Worm (Caenorhabditis elegans) whole organism, young adult: ENCODE measurements around the gene T05H10.8.

Experiments
- D2030.7 ChIP-seq: fragments of 200-800 bp; sonication (Bioruptor generic); IDR thresholded peaks from 2 replicates; pipeline ENCODE4 v1.3.6; 2022; ENCODE audit warnings: missing genetic modification reagents, missing genetic modification characterization, missing compliant biosample characterization
- F23B12.7 ChIP-seq: sonication (generic microtip); optimal IDR thresholded peaks from 2 replicates; lab custom pipeline; 2017; ENCODE audit warnings: missing genetic modification characterization, mild to moderate bottlenecking, missing compliant biosample characterization, antibody characterized with exemption, moderate library complexity; ENCODE audit not compliant: insufficient read depth
- F57A8.1 ChIP-seq: fragments of 200-800 bp; sonication (Bioruptor generic); optimal IDR thresholded peaks from 2 replicates; lab custom pipeline; 2018; ENCODE audit warnings: mild to moderate bottlenecking, missing genetic modification characterization, moderate library complexity, missing compliant biosample characterization
- K12H6.12 ChIP-seq: fragments of 200-800 bp; sonication (Bioruptor generic); optimal IDR thresholded peaks from 2 replicates; lab custom pipeline; 2018; ENCODE audit warnings: mild to moderate bottlenecking, missing genetic modification characterization, missing compliant biosample characterization
- Y79H2A.3 ChIP-seq: fragments of 200-800 bp; sonication (Bioruptor generic); conservative IDR thresholded peaks from 2 replicates; pipeline ENCODE4 v1.3.6; 2022; ENCODE audit warnings: missing genetic modification reagents, missing genetic modification characterization, missing compliant biosample characterization
- ZK185.1 ChIP-seq: sonication (generic microtip); optimal IDR thresholded peaks from 2 replicates; lab custom pipeline; 2016; ENCODE audit warnings: mild to moderate bottlenecking, missing genetic modification characterization, missing compliant biosample characterization; ENCODE audit not compliant: poor library complexity, severe bottlenecking
- aptf-3 ChIP-seq: fragments of 200-800 bp; sonication (Bioruptor generic); IDR thresholded peaks from 2 replicates; pipeline ENCODE4 v1.3.6; 2022; ENCODE audit warnings: missing genetic modification characterization, missing compliant biosample characterization
- attf-3 ChIP-seq: fragments of 200-800 bp; sonication (Bioruptor generic); conservative IDR thresholded peaks from 2 replicates; pipeline ENCODE4 v1.3.6; 2022; ENCODE audit warnings: missing genetic modification reagents, missing genetic modification characterization, missing compliant biosample characterization
- attf-5 ChIP-seq: fragments of 200-800 bp; sonication (Bioruptor generic); optimal IDR thresholded peaks from 2 replicates; lab custom pipeline; 2018; ENCODE audit warnings: mild to moderate bottlenecking, missing genetic modification characterization, missing compliant biosample characterization
- bed-2 ChIP-seq: fragments of 200-800 bp; sonication (Bioruptor generic); IDR thresholded peaks from 2 replicates; pipeline ENCODE4 v1.3.6; 2022; ENCODE audit warnings: missing genetic modification reagents, missing genetic modification characterization, missing compliant biosample characterization
- ceh-100 ChIP-seq: fragments of 200-800 bp; sonication (Bioruptor generic); IDR thresholded peaks from 2 replicates; pipeline ENCODE4 v1.3.6; 2022; ENCODE audit warnings: missing genetic modification reagents, missing genetic modification characterization, missing compliant biosample characterization
- ceh-40 ChIP-seq: fragments of 200-800 bp; sonication (Bioruptor generic); IDR thresholded peaks from 2 replicates; pipeline ENCODE4 v1.3.6; 2022; ENCODE audit warnings: missing genetic modification characterization, missing compliant biosample characterization
- ceh-91 ChIP-seq: fragments of 200-800 bp; sonication (Bioruptor generic); IDR thresholded peaks from 2 replicates; pipeline ENCODE4 v1.3.6; 2022; ENCODE audit warnings: missing genetic modification reagents, missing genetic modification characterization, missing compliant biosample characterization
- die-1 ChIP-seq: sonication (generic microtip); optimal IDR thresholded peaks from 2 replicates; lab custom pipeline; 2016; ENCODE audit warnings: missing genotype, mild to moderate bottlenecking, missing genetic modification characterization, missing compliant biosample characterization
- dpl-1 ChIP-seq: fragments of 150-350 bp; optimal IDR thresholded peaks from 2 replicates; lab custom pipeline; 2014; ENCODE audit warnings: missing biosample characterization, missing genetic modification reagents, missing genetic modification characterization
- efl-1 ChIP-seq: fragments of 150-350 bp; optimal IDR thresholded peaks from 2 replicates; lab custom pipeline; 2014; ENCODE audit warnings: missing biosample characterization, missing genetic modification reagents, missing genetic modification characterization
- egrh-3 ChIP-seq: fragments of 200-800 bp; sonication (Bioruptor generic); IDR thresholded peaks from 2 replicates; pipeline ENCODE4 v1.3.6; 2022; ENCODE audit warnings: missing genetic modification reagents, missing genetic modification characterization, missing compliant biosample characterization
- hlh-12 ChIP-seq: sonication (generic microtip); optimal IDR thresholded peaks from 2 replicates; lab custom pipeline; 2016; ENCODE audit warnings: missing genetic modification characterization, missing compliant biosample characterization
- hmg-1.2 ChIP-seq: fragments of 200-800 bp; sonication (Bioruptor generic); IDR thresholded peaks from 2 replicates; pipeline ENCODE4 v1.3.6; 2022; ENCODE audit warnings: missing genetic modification reagents, missing genetic modification characterization, missing compliant biosample characterization
- hsf-1 ChIP-seq: fragments of 200-800 bp; sonication (Bioruptor generic); IDR thresholded peaks from 2 replicates; pipeline ENCODE4 v1.3.6; 2022; ENCODE audit warnings: missing genetic modification reagents, missing genetic modification characterization, missing compliant biosample characterization
- let-607 ChIP-seq, 2 experiments: fragments of 200-800 bp in 1 of 2; sonication (Bioruptor generic) in 1 of 2; sonication (generic microtip) in 1 of 2; optimal IDR thresholded peaks; 2 replicates each; lab custom pipeline; 2016 to 2018; ENCODE audit warnings: mild to moderate bottlenecking in 2 of 2, missing compliant biosample characterization in 2 of 2, missing genetic modification characterization in 2 of 2, moderate library complexity in 2 of 2, missing genotype in 1 of 2
- lin-26 ChIP-seq: fragments of 200-800 bp; sonication (Bioruptor generic); IDR thresholded peaks from 2 replicates; pipeline ENCODE4 v1.3.6; 2022; ENCODE audit warnings: missing genetic modification reagents, missing genetic modification characterization, missing compliant biosample characterization
- lin-35 ChIP-seq, 3 experiments: fragments of 150-350 bp in 2 of 3; sonication (generic microtip) in 1 of 3; optimal IDR thresholded peaks; 2 replicates each; lab custom pipeline; 2014 to 2018; ENCODE audit warnings: missing biosample characterization in 3 of 3, missing genetic modification characterization in 3 of 3, missing genetic modification reagents in 3 of 3
- lin-40 ChIP-seq: sonication (generic microtip); optimal IDR thresholded peaks from 2 replicates; lab custom pipeline; 2016; ENCODE audit warnings: missing genetic modification characterization, mild to moderate bottlenecking, missing compliant biosample characterization, missing genotype, missing genetic modification reagents
- lsl-1 ChIP-seq: fragments of 200-800 bp; sonication (Bioruptor generic); optimal IDR thresholded peaks from 2 replicates; lab custom pipeline; 2018; ENCODE audit warnings: mild to moderate bottlenecking, missing genetic modification characterization, moderate library complexity, missing compliant biosample characterization
- madf-3 ChIP-seq: fragments of 200-800 bp; sonication (Bioruptor generic); IDR thresholded peaks from 2 replicates; pipeline ENCODE4 v1.3.6; 2022; ENCODE audit warnings: missing genetic modification reagents, missing genetic modification characterization, missing compliant biosample characterization
- madf-6 ChIP-seq: fragments of 200-800 bp; sonication (Bioruptor generic); IDR thresholded peaks from 2 replicates; pipeline ENCODE4 v1.3.6; 2022; ENCODE audit warnings: missing genetic modification reagents, missing genetic modification characterization, missing compliant biosample characterization
- madf-8 ChIP-seq: fragments of 200-800 bp; sonication (Bioruptor generic); conservative IDR thresholded peaks from 2 replicates; pipeline ENCODE4 v1.3.6; 2022; ENCODE audit warnings: missing genetic modification reagents, missing genetic modification characterization, missing compliant biosample characterization
- mcd-1 ChIP-seq: fragments of 200-800 bp; sonication (Bioruptor generic); IDR thresholded peaks from 2 replicates; pipeline ENCODE4 v1.3.6; 2022; ENCODE audit warnings: missing genetic modification reagents, missing genetic modification characterization, missing compliant biosample characterization
- mes-4 ChIP-seq: sonication (generic microtip); optimal IDR thresholded peaks from 2 replicates; lab custom pipeline; 2016; ENCODE audit warnings: missing genotype, missing genetic modification characterization, missing compliant biosample characterization
- nhr-120 ChIP-seq: fragments of 200-800 bp; sonication (Bioruptor generic); IDR thresholded peaks from 2 replicates; pipeline ENCODE4 v1.3.6; 2022; ENCODE audit warnings: missing genetic modification characterization, missing compliant biosample characterization
- nhr-27 ChIP-seq: fragments of 200-800 bp; sonication (Bioruptor generic); optimal IDR thresholded peaks from 2 replicates; lab custom pipeline; 2018; ENCODE audit warnings: mild to moderate bottlenecking, missing genetic modification characterization, moderate library complexity, missing compliant biosample characterization
- nhr-80 ChIP-seq: sonication (generic microtip); optimal IDR thresholded peaks from 2 replicates; lab custom pipeline; 2016; ENCODE audit warnings: missing genetic modification characterization, missing compliant biosample characterization
- rcor-1 ChIP-seq: fragments of 200-800 bp; sonication (Bioruptor generic); IDR thresholded peaks from 2 replicates; pipeline ENCODE4 v1.3.6; 2022; ENCODE audit warnings: missing genetic modification reagents, missing genetic modification characterization, missing compliant biosample characterization
- rpc-1 ChIP-seq, 2 experiments: fragments of 150-350 bp in 1 of 2; sonication (generic microtip) in 1 of 2; optimal IDR thresholded peaks; 2 replicates each; lab custom pipeline; 2014 to 2018; ENCODE audit warnings: missing biosample characterization in 1 of 2, missing genetic modification characterization in 1 of 2, missing genetic modification reagents in 1 of 2, missing genotype in 1 of 2
- sdz-38 ChIP-seq: sonication (generic microtip); optimal IDR thresholded peaks from 2 replicates; lab custom pipeline; 2016; ENCODE audit warnings: missing genotype, missing genetic modification characterization, missing compliant biosample characterization
- snpc-3.4 ChIP-seq: sonication (generic microtip); optimal IDR thresholded peaks from 2 replicates; lab custom pipeline; 2017; ENCODE audit warnings: missing genetic modification characterization, mild to moderate bottlenecking, missing compliant biosample characterization, antibody characterized with exemption, moderate library complexity, missing genotype, missing genetic modification reagents
- snpc-4 ChIP-seq, 5 experiments: fragments of 150-350 bp in 1 of 5; sonication (generic microtip) in 4 of 5; optimal IDR thresholded peaks; 2 replicates each; lab custom pipeline; 2014 to 2018; ENCODE audit warnings: missing genetic modification characterization in 5 of 5, missing biosample characterization in 3 of 5, antibody characterized with exemption in 2 of 5, mild to moderate bottlenecking in 2 of 5, missing compliant biosample characterization in 2 of 5, missing genotype in 2 of 5, moderate library complexity in 2 of 5, missing genetic modification reagents in 1 of 5
- tbx-9 ChIP-seq: sonication (generic microtip); optimal IDR thresholded peaks from 2 replicates; lab custom pipeline; 2016; ENCODE audit warnings: borderline replicate concordance, missing genetic modification characterization, inconsistent platforms, missing compliant biosample characterization
- xnd-1 ChIP-seq: sonication (generic microtip); optimal IDR thresholded peaks from 2 replicates; lab custom pipeline; 2016; ENCODE audit warnings: missing genotype, missing genetic modification reagents, missing genetic modification characterization, missing compliant biosample characterization
- ztf-18 ChIP-seq: sonication (generic microtip); optimal IDR thresholded peaks from 2 replicates; lab custom pipeline; 2016; ENCODE audit warnings: missing genotype, mild to moderate bottlenecking, missing genetic modification characterization, missing compliant biosample characterization

Gene T05H10.8

DNA sequence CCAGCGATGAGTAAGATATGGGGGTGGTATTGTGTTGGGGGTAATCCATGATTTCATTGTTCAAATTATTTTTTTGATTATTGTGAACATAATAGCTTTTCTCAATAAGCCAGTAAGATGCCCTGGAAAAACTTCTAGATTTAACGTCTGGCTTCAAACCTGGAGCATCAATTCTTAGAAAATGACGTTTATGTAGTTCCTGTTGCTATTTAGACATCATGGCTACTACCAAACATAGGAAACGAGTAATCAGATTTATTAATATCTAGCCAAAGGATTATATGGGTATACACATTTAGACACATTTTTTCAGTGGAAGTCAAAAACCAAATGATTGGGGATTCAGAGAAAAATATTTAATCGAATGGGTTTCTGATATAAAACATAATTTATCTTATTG, 663 bp downstream of the T05H10.8 start:
- TF ChIP-seq lin-26 (GFP tag; lab: Robert Waterston, UW) (no peak), tbx-9 (tag; lab: Kevin White, UChicago) (no peak), madf-8 (no peak), rpc-1 (optimal IDR thresholded peaks at IDR 0.05; lab: Kevin White, UChicago) (no peak), rpc-1 (tag; optimal IDR thresholded peaks at IDR 0.05; lab: Kevin White, UChicago) (no peak), snpc-3.4 (tag; lab: Kevin White, UChicago) (no peak), hlh-12 (tag; lab: Kevin White, UChicago) (no peak), die-1 (tag; lab: Kevin White, UChicago) (no peak), sdz-38 (no peak), Y79H2A.3 (GFP tag; lab: Robert Waterston, UW) (no peak)

DNA sequence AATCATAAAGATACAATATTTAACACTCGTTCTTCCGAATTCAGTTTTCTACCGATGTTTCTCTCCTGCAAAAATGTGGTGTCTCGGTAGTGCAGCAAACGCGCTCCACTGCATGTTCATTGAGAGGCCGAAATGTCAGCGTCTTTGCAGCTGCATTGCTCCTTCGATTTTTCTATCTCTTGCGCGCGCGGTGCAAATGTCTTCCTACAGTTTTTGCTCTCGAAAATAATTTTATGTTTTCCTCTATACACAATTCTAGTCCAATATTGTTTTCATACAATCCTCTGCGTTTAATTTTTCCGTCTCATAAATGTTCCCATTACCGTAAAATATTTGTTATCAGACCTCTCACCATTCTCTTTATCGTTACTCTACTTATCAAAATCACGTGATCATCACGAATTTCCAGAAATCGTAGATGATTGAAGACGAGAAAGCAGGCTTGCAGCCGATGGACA, 3.5 kb downstream of the T05H10.8 start, which contains the start of gene ufd-2:
ufd-2 (plus strand) TSS at position 408 of the 458 bp plus-strand sequence.
- TF ChIP-seq aptf-3 (no peak), efl-1 (GFP tag; lab: Kevin White, UChicago) (peak; percentile 84), xnd-1 (peak; percentile 22), lin-40 (peak; percentile 44), ceh-91 (GFP tag; lab: Robert Waterston, UW) (0 out of 2 replicates have a peak, but pooled peaks have one; percentile 62), egrh-3 (GFP tag; lab: Robert Waterston, UW) (peak; percentile 64), nhr-27 (no peak), ztf-18 (tag; lab: Kevin White, UChicago) (peak; percentile 80), ceh-40 (GFP tag; lab: Robert Waterston, UW) (no peak), mes-4 (tag; lab: Kevin White, UChicago) (no peak), bed-2 (GFP tag; lab: Robert Waterston, UW) (peak; percentile 73), hsf-1 (GFP tag; lab: Robert Waterston, UW) (0 out of 2 replicates have a peak, but pooled peaks have one; percentile 28), mcd-1 (peak; percentile 94), snpc-4 (GFP tag; optimal IDR thresholded peaks at IDR 0.05; lab: Kevin White, UChicago) (no peak), snpc-4 (tag; optimal IDR thresholded peaks at IDR 0.05; lab: Kevin White, UChicago) (peak in 2 of 4 experiments; percentile 22 to 25), lin-26 (GFP tag; lab: Robert Waterston, UW) (peak; percentile 68; the same call in 1 of the 2 replicates), lin-35 (GFP tag; optimal IDR thresholded peaks at IDR 0.05; lab: Kevin White, UChicago) (peak in 1 of 3 experiments; percentile 31), F57A8.1 (GFP tag; lab: Kevin White, UChicago) (no peak), let-607 (tag; optimal IDR thresholded peaks at IDR 0.05; lab: Kevin White, UChicago) (peak in 1 of 2 experiments; percentile 17), F23B12.7 (peak; percentile 87), madf-3 (no peak), rcor-1 (GFP tag; lab: Robert Waterston, UW) (0 out of 2 replicates have a peak, but pooled peaks have one; percentile 64), dpl-1 (peak; percentile 48), nhr-80 (tag; lab: Kevin White, UChicago) (peak; percentile 87), K12H6.12 (peak; percentile 46), ZK185.1 (tag; lab: Kevin White, UChicago) (peak; percentile 23), attf-5 (peak; percentile 82), ceh-100 (GFP tag; lab: Robert Waterston, UW) (peak; percentile 93), nhr-120 (GFP tag; lab: Robert Waterston, UW) (no peak), lsl-1 (peak; percentile 64), D2030.7 (GFP tag; lab: Robert Waterston, UW) (peak; percentile 77), hmg-1.2 (peak; percentile 61; the same call in 1 of the 2 replicates), attf-3 (GFP tag; lab: Robert Waterston, UW) (peak; percentile 59; the same call in 1 of the 2 replicates), madf-8 (peak; percentile 53; the same call in 1 of the 2 replicates), madf-6 (GFP tag; lab: Robert Waterston, UW) (no peak)
